Fruit fly (Drosophila melanogaster) whole organism, embryonic: ENCODE results near the gene CG5235.

ENCODE experiments used
- Atf3 ChIP-seq: fragments of 200-800 bp; sonication (Bioruptor generic); optimal IDR thresholded peaks from 3 replicates; lab custom pipeline; 2016; ENCODE audit warnings: missing biosample characterization, missing genetic modification characterization
- Awh ChIP-seq: fragments of 200-800 bp; sonication (Bioruptor generic); IDR thresholded peaks from 2 replicates; pipeline ENCODE4, ENCODE4 v1.3.6; 2022; ENCODE audit warnings: missing biosample characterization, missing genetic modification characterization
- Bteb2 ChIP-seq: fragments of 200-800 bp; sonication (Bioruptor generic); optimal IDR thresholded peaks from 2 replicates; lab custom pipeline; 2016; ENCODE audit warnings: missing biosample characterization, missing genetic modification characterization
- CG10274 ChIP-seq: fragments of 200-800 bp; sonication (Bioruptor generic); optimal IDR thresholded peaks from 3 replicates; lab custom pipeline; 2017; ENCODE audit warnings: missing biosample characterization, mild to moderate bottlenecking, missing genetic modification characterization
- CG11247 ChIP-seq: fragments of 200-800 bp; sonication (Bioruptor generic); IDR thresholded peaks from 2 replicates; pipeline ENCODE4 v1.3.6; 2022; ENCODE audit warnings: missing biosample characterization, missing genetic modification characterization
- CG13775 ChIP-seq: fragments of 200-800 bp; sonication (Bioruptor generic); optimal IDR thresholded peaks from 3 replicates; lab custom pipeline; 2017; ENCODE audit warnings: missing biosample characterization, mild to moderate bottlenecking, missing genetic modification characterization
- CG15514 ChIP-seq: fragments of 200-800 bp; sonication (Bioruptor generic); optimal IDR thresholded peaks from 3 replicates; lab custom pipeline; 2017; ENCODE audit warnings: missing biosample characterization, missing genetic modification characterization, mild to moderate bottlenecking, moderate library complexity, missing genetic modification reagents
- CG15696 ChIP-seq: fragments of 200-800 bp; sonication (Bioruptor generic); optimal IDR thresholded peaks from 2 replicates; lab custom pipeline; 2019; ENCODE audit warnings: missing biosample characterization, mild to moderate bottlenecking, missing genetic modification characterization, moderate library complexity
- CG17361 ChIP-seq: fragments of 200-800 bp; sonication (Bioruptor generic); IDR thresholded peaks from 3 replicates; pipeline ENCODE4 v1.3.6; 2022; ENCODE audit warnings: missing biosample characterization, missing genetic modification characterization
- CG18262 ChIP-seq: fragments of 200-800 bp; optimal IDR thresholded peaks from 3 replicates; lab custom pipeline; 2019; ENCODE audit warnings: missing biosample characterization, mild to moderate bottlenecking, missing genetic modification characterization, moderate library complexity
- CG3065 ChIP-seq: fragments of 200-800 bp; sonication (Bioruptor generic); optimal IDR thresholded peaks from 2 replicates; lab custom pipeline; 2016; ENCODE audit warnings: missing biosample characterization, missing genetic modification characterization
- CG33213 ChIP-seq: fragments of 200-800 bp; sonication (Bioruptor generic); optimal IDR thresholded peaks from 3 replicates; lab custom pipeline; 2016; ENCODE audit warnings: missing biosample characterization, missing genetic modification characterization
- CG34376 ChIP-seq: fragments of 200-800 bp; sonication (Bioruptor generic); optimal IDR thresholded peaks from 2 replicates; lab custom pipeline; 2018; ENCODE audit warnings: missing biosample characterization, mild to moderate bottlenecking, missing genetic modification characterization
- CG34422 ChIP-seq: fragments of 200-800 bp; sonication (Bioruptor generic); IDR thresholded peaks from 3 replicates; pipeline ENCODE4 v1.3.6; 2022; ENCODE audit warnings: missing biosample characterization, missing genetic modification characterization
- CG4424 ChIP-seq: fragments of 200-800 bp; sonication (Bioruptor generic); optimal IDR thresholded peaks from 3 replicates; lab custom pipeline; 2016; ENCODE audit warnings: missing biosample characterization, missing genetic modification characterization
- CG6791 ChIP-seq: fragments of 200-800 bp; sonication (Bioruptor generic); IDR thresholded peaks from 3 replicates; pipeline ENCODE4 v1.3.6; 2022; ENCODE audit warnings: missing biosample characterization, missing genetic modification characterization; ENCODE audit not compliant: partially characterized antibody
- CG7357 ChIP-seq: fragments of 200-800 bp; sonication (Bioruptor generic); IDR thresholded peaks from 3 replicates; pipeline ENCODE4 v1.3.6; 2022; ENCODE audit warnings: missing biosample characterization, missing genetic modification characterization
- CG7372 ChIP-seq: fragments of 200-800 bp; sonication (Bioruptor generic); IDR thresholded peaks from 2 replicates; pipeline ENCODE4 v1.3.6; 2022; ENCODE audit warnings: missing biosample characterization, missing genetic modification characterization
- CG7963 ChIP-seq: fragments of 200-800 bp; sonication (Bioruptor generic); IDR thresholded peaks from 3 replicates; pipeline ENCODE4 v1.3.6; 2022; ENCODE audit warnings: missing biosample characterization, missing genetic modification characterization; ENCODE audit not compliant: partially characterized antibody
- CG8089 ChIP-seq: fragments of 200-800 bp; sonication (Bioruptor generic); optimal IDR thresholded peaks from 3 replicates; lab custom pipeline; 2016; ENCODE audit warnings: missing biosample characterization, missing genetic modification characterization
- CG9609 ChIP-seq: fragments of 200-800 bp; sonication (Bioruptor generic); optimal IDR thresholded peaks from 3 replicates; lab custom pipeline; 2016; ENCODE audit warnings: missing biosample characterization, missing genetic modification characterization
- Dip3 ChIP-seq: fragments of 200-800 bp; sonication (Bioruptor generic); optimal IDR thresholded peaks from 3 replicates; lab custom pipeline; 2016; ENCODE audit warnings: missing biosample characterization, missing genetic modification characterization
- Fer3 ChIP-seq: fragments of 200-800 bp; sonication (Bioruptor generic); optimal IDR thresholded peaks from 2 replicates; lab custom pipeline; 2018; ENCODE audit warnings: missing biosample characterization, mild to moderate bottlenecking, missing genetic modification characterization, moderate library complexity
- H15 ChIP-seq: fragments of 200-800 bp; sonication (Bioruptor generic); IDR thresholded peaks from 3 replicates; pipeline ENCODE4 v1.3.6; 2022; ENCODE audit warnings: missing biosample characterization, missing genetic modification characterization
- H2.0 ChIP-seq: fragments of 200-800 bp; sonication (Bioruptor generic); IDR thresholded peaks from 2 replicates; pipeline ENCODE4 v1.3.6; 2022; ENCODE audit warnings: missing biosample characterization, missing genetic modification characterization
- HLH3B ChIP-seq: fragments of 200-800 bp; sonication (Bioruptor generic); IDR thresholded peaks from 2 replicates; pipeline ENCODE4 v1.3.6; 2022; ENCODE audit warnings: missing biosample characterization, missing genetic modification characterization
- Hmx ChIP-seq: fragments of 200-800 bp; sonication (Bioruptor generic); optimal IDR thresholded peaks from 2 replicates; lab custom pipeline; 2016; ENCODE audit warnings: missing biosample characterization, missing genetic modification characterization
- Kr ChIP-seq: fragments of 200-800 bp; sonication (Bioruptor generic); optimal IDR thresholded peaks from 2 replicates; lab custom pipeline; 2017; ENCODE audit warnings: missing biosample characterization, mild to moderate bottlenecking, missing genetic modification characterization
- Mes4 ChIP-seq: fragments of 200-800 bp; sonication (Bioruptor generic); optimal IDR thresholded peaks from 2 replicates; lab custom pipeline; 2016; ENCODE audit warnings: missing biosample characterization, missing genetic modification characterization
- Nf-YB ChIP-seq: fragments of 200-800 bp; sonication (Bioruptor generic); optimal IDR thresholded peaks from 3 replicates; lab custom pipeline; 2019; ENCODE audit warnings: missing biosample characterization, mild to moderate bottlenecking, missing genetic modification characterization, moderate library complexity
- Sox102F ChIP-seq: fragments of 200-800 bp; sonication (Bioruptor generic); optimal IDR thresholded peaks from 2 replicates; lab custom pipeline; 2018; ENCODE audit warnings: missing biosample characterization, mild to moderate bottlenecking, missing genetic modification characterization, moderate library complexity
- Trl ChIP-seq, 3 experiments: fragments of >200 bp in 2 of 3; fragments of 200-800 bp in 1 of 3; sonication (Bioruptor generic) in 1 of 3; optimal IDR thresholded peaks; 2 replicates in 1 of 3; 3 replicates in 2 of 3; lab custom pipeline; 2016 to 2017; ENCODE audit warnings: missing biosample characterization in 1 of 3, missing genetic modification characterization in 1 of 3
- al ChIP-seq: fragments of 200-800 bp; sonication (Bioruptor generic); IDR thresholded peaks from 2 replicates; pipeline ENCODE4 v1.3.6; 2022; ENCODE audit warnings: missing biosample characterization, missing genetic modification characterization
- bbx ChIP-seq: fragments of 200-800 bp; sonication (Bioruptor generic); IDR thresholded peaks from 2 replicates; pipeline ENCODE4 v1.3.6; 2022; ENCODE audit warnings: missing biosample characterization, missing genetic modification characterization; ENCODE audit not compliant: partially characterized antibody
- croc ChIP-seq: fragments of 200-800 bp; sonication (Bioruptor generic); conservative IDR thresholded peaks from 3 replicates; pipeline ENCODE4 v1.3.6; 2022; ENCODE audit warnings: missing biosample characterization, missing genetic modification characterization
- fu2 ChIP-seq: fragments of 200-800 bp; sonication (Bioruptor generic); optimal IDR thresholded peaks from 2 replicates; lab custom pipeline; 2016; ENCODE audit warnings: missing biosample characterization, missing genetic modification characterization
- gcm2 ChIP-seq: fragments of 200-800 bp; sonication (Bioruptor generic); optimal IDR thresholded peaks from 2 replicates; lab custom pipeline; 2016; ENCODE audit warnings: missing biosample characterization, missing genetic modification characterization
- gsb ChIP-seq: fragments of 200-800 bp; sonication (Bioruptor generic); IDR thresholded peaks from 2 replicates; pipeline ENCODE4 v1.3.6; 2022; ENCODE audit warnings: missing biosample characterization, missing genetic modification characterization
- gt ChIP-seq: fragments of 200-800 bp; sonication (Bioruptor generic); IDR thresholded peaks from 2 replicates; pipeline ENCODE4 v1.3.6; 2022; ENCODE audit warnings: missing biosample characterization, missing genetic modification characterization
- her ChIP-seq: fragments of 200-800 bp; sonication (Bioruptor generic); optimal IDR thresholded peaks from 2 replicates; lab custom pipeline; 2016; ENCODE audit warnings: missing biosample characterization, missing genetic modification characterization
- jumu ChIP-seq: fragments of 200-800 bp; sonication (Bioruptor generic); optimal IDR thresholded peaks from 3 replicates; lab custom pipeline; 2016; ENCODE audit warnings: missing biosample characterization, missing genetic modification characterization
- mam ChIP-seq: fragments of 200-800 bp; sonication (Bioruptor generic); optimal IDR thresholded peaks from 3 replicates; lab custom pipeline; 2016; ENCODE audit warnings: missing biosample characterization, missing genetic modification characterization
- nom ChIP-seq: fragments of 200-800 bp; sonication (Bioruptor generic); optimal IDR thresholded peaks from 2 replicates; lab custom pipeline; 2017; ENCODE audit warnings: missing biosample characterization, missing genetic modification characterization, mild to moderate bottlenecking, moderate library complexity, missing genetic modification reagents
- p53 ChIP-seq: fragments of 200-800 bp; sonication (Bioruptor generic); optimal IDR thresholded peaks from 2 replicates; lab custom pipeline; 2016; ENCODE audit warnings: missing biosample characterization, missing genetic modification characterization
- prd ChIP-seq, 3 experiments: fragments of >200 bp in 2 of 3; fragments of 200-800 bp in 1 of 3; sonication (Bioruptor generic) in 1 of 3; optimal IDR thresholded peaks in 2 of 3; IDR thresholded peaks in 1 of 3; 2 replicates in 2 of 3; 3 replicates in 1 of 3; pipeline versions ENCODE4 v1.3.6 to Lab custom; 2017 to 2022; ENCODE audit warnings: missing biosample characterization in 1 of 3, missing genetic modification characterization in 1 of 3
- salm ChIP-seq: fragments of 200-800 bp; sonication (Bioruptor generic); optimal IDR thresholded peaks from 2 replicates; lab custom pipeline; 2018; ENCODE audit warnings: missing biosample characterization, mild to moderate bottlenecking, missing genetic modification characterization
- tap ChIP-seq: fragments of 200-800 bp; optimal IDR thresholded peaks from 3 replicates; lab custom pipeline; 2019; ENCODE audit warnings: missing biosample characterization, mild to moderate bottlenecking, missing genetic modification characterization, moderate library complexity
- toy ChIP-seq: fragments of 200-800 bp; sonication (Bioruptor generic); IDR thresholded peaks from 2 replicates; pipeline ENCODE4 v1.3.6; 2022; ENCODE audit warnings: missing biosample characterization, missing genetic modification characterization
- twi ChIP-seq: fragments of 200-800 bp; optimal IDR thresholded peaks from 2 replicates; lab custom pipeline; 2019; ENCODE audit warnings: missing biosample characterization, mild to moderate bottlenecking, missing genetic modification characterization, moderate library complexity
- unc-4 ChIP-seq: fragments of 200-800 bp; sonication (Bioruptor generic); IDR thresholded peaks from 2 replicates; pipeline ENCODE4 v1.3.6; 2022; ENCODE audit warnings: missing biosample characterization, missing genetic modification characterization; ENCODE audit not compliant: partially characterized antibody

Gene CG5235

dm6 chr3L:16048086-16048485, 42.1 kb downstream of the CG5235 start (continued):
- peak; percentile 35 for TF ChIP-seq Mes4
- TF ChIP-seq prd (optimal IDR thresholded peaks at IDR 0.05; lab: Kevin White, UChicago) = no peak
- TF ChIP-seq prd (GFP tag; IDR thresholded peaks at IDR 0.05; lab: Robert Waterston, UW) = peak; percentile 64
- peak; percentile 17 for TF ChIP-seq her (GFP tag; lab: Kevin White, UChicago)
- TF ChIP-seq CG34422 = no peak
- TF ChIP-seq CG8089 (GFP tag; lab: Kevin White, UChicago) = peak; percentile 23
- TF ChIP-seq CG15514 (GFP tag; lab: Kevin White, UChicago) = peak; percentile 55
- TF ChIP-seq H2.0 (GFP tag; lab: Robert Waterston, UW) = peak; percentile 59; the same call in 1 of the 2 replicates
- no peak for TF ChIP-seq Nf-YB
- no peak for TF ChIP-seq twi (tag; lab: Kevin White, UChicago)
- TF ChIP-seq unc-4 = no peak
- TF ChIP-seq gcm2 = no peak
- peak; percentile 56; the same call in 1 of the 2 replicates for TF ChIP-seq al (GFP tag; lab: Robert Waterston, UW)
- peak; percentile 26 for TF ChIP-seq CG13775
- no peak for TF ChIP-seq CG18262
- TF ChIP-seq HLH3B (GFP tag; lab: Robert Waterston, UW) = peak; percentile 46
- no peak for TF ChIP-seq p53
- TF ChIP-seq toy (GFP tag; lab: Robert Waterston, UW) = 0 out of 2 replicates have a peak, but pooled peaks have one; percentile 6
- no peak for TF ChIP-seq gt (GFP tag; lab: Robert Waterston, UW)
- no peak for TF ChIP-seq Trl (optimal IDR thresholded peaks at IDR 0.05; lab: Kevin White, UChicago)
- TF ChIP-seq Trl (GFP tag; optimal IDR thresholded peaks at IDR 0.05; lab: Kevin White, UChicago) = peak; percentile 22
- peak; percentile 34; the same call in 1 of the 3 replicates for TF ChIP-seq CG7357
- peak; percentile 52 for TF ChIP-seq Bteb2 (GFP tag; lab: Kevin White, UChicago)
- TF ChIP-seq salm (tag; lab: Kevin White, UChicago) = no peak
- no peak for TF ChIP-seq CG33213 (GFP tag; lab: Kevin White, UChicago)
- peak; percentile 58 for TF ChIP-seq gsb (GFP tag; lab: Robert Waterston, UW)
- peak; percentile 18 for TF ChIP-seq fu2
- TF ChIP-seq CG4424 (GFP tag; lab: Kevin White, UChicago) = peak; percentile 16
- TF ChIP-seq CG7372 (GFP tag; lab: Robert Waterston, UW) = 0 out of 2 replicates have a peak, but pooled peaks have one; percentile 38
- no peak for TF ChIP-seq CG17361 (GFP tag; lab: Robert Waterston, UW)
- TF ChIP-seq Fer3 (tag; lab: Kevin White, UChicago) = peak; percentile 55
- TF ChIP-seq bbx (GFP tag; lab: Robert Waterston, UW) = no peak
- TF ChIP-seq Sox102F (GFP tag; lab: Kevin White, UChicago) = peak; percentile 31
- TF ChIP-seq CG3065 (GFP tag; lab: Kevin White, UChicago) = no peak
- TF ChIP-seq CG9609 (GFP tag; lab: Kevin White, UChicago) = peak; percentile 30
- TF ChIP-seq H15 (GFP tag; lab: Robert Waterston, UW) = no peak
- no peak for TF ChIP-seq CG15696 (tag; lab: Kevin White, UChicago)
- TF ChIP-seq nom (GFP tag; lab: Kevin White, UChicago) = peak; percentile 61
- TF ChIP-seq mam (GFP tag; lab: Kevin White, UChicago) = peak; percentile 19
- peak; percentile 12 for TF ChIP-seq CG10274 (GFP tag; lab: Kevin White, UChicago)
- TF ChIP-seq CG7963 (GFP tag; lab: Robert Waterston, UW) = no peak
- no peak for TF ChIP-seq croc (GFP tag; lab: Robert Waterston, UW)
- TF ChIP-seq Dip3 (GFP tag; lab: Kevin White, UChicago) = peak; percentile 49
- peak; percentile 59 for TF ChIP-seq CG34376 (GFP tag; lab: Kevin White, UChicago)
- TF ChIP-seq Awh (GFP tag; lab: Robert Waterston, UW) = 0 out of 2 replicates have a peak, but pooled peaks have one; percentile 28
- TF ChIP-seq tap = peak; percentile 7
- TF ChIP-seq Hmx (GFP tag; lab: Kevin White, UChicago) = no peak
- no peak for TF ChIP-seq Kr (GFP tag; lab: Kevin White, UChicago)
- no peak for TF ChIP-seq Atf3
- TF ChIP-seq jumu (GFP tag; lab: Kevin White, UChicago) = no peak
- peak; percentile 52; the same call in 1 of the 2 replicates for TF ChIP-seq CG11247 (GFP tag; lab: Robert Waterston, UW)
- no peak for TF ChIP-seq CG6791 (GFP tag; lab: Robert Waterston, UW)
